Fruit fly (Drosophila melanogaster) whole organism, embryonic: ENCODE results near the gene RpS17.
A peak's percentile ranks its signal among the peaks of the same experiment; 100 is the strongest.

Experiments used
- C15 ChIP-seq: fragments of 200-800 bp; sonication (Bioruptor generic); IDR thresholded peaks from 3 replicates; pipeline ENCODE4 v1.3.6; 2022; ENCODE audit warnings: missing biosample characterization, missing genetic modification characterization
- CG11093 ChIP-seq: fragments of 200-800 bp; sonication (Bioruptor generic); IDR thresholded peaks from 3 replicates; pipeline ENCODE4 v1.3.6; 2022; ENCODE audit warnings: missing biosample characterization, missing genetic modification characterization
- CG12659 ChIP-seq: fragments of 200-800 bp; sonication (Bioruptor generic); optimal IDR thresholded peaks from 3 replicates; lab custom pipeline; 2017; ENCODE audit warnings: mild to moderate bottlenecking, missing biosample characterization, missing genetic modification reagents, missing genetic modification characterization
- CG12769 ChIP-seq: fragments of 200-800 bp; sonication (Bioruptor generic); optimal IDR thresholded peaks from 2 replicates; lab custom pipeline; 2019; ENCODE audit warnings: missing biosample characterization, mild to moderate bottlenecking, missing genetic modification characterization, moderate library complexity
- CG1529 ChIP-seq: fragments of 200-800 bp; sonication (Bioruptor generic); optimal IDR thresholded peaks from 3 replicates; lab custom pipeline; 2018; ENCODE audit warnings: missing biosample characterization, missing genetic modification characterization
- CG17385 ChIP-seq: fragments of 200-800 bp; sonication (Bioruptor generic); optimal IDR thresholded peaks from 3 replicates; lab custom pipeline; 2018; ENCODE audit warnings: missing biosample characterization, mild to moderate bottlenecking, missing genetic modification characterization
- CG17829 ChIP-seq: fragments of 200-800 bp; optimal IDR thresholded peaks from 2 replicates; lab custom pipeline; 2019; ENCODE audit warnings: missing biosample characterization, mild to moderate bottlenecking, missing genetic modification characterization, moderate library complexity
- CG2875 ChIP-seq: fragments of 200-800 bp; sonication (Bioruptor generic); optimal IDR thresholded peaks from 2 replicates; lab custom pipeline; 2017; ENCODE audit warnings: missing biosample characterization, mild to moderate bottlenecking, missing genetic modification characterization, missing genetic modification reagents
- CG30403 ChIP-seq: fragments of 200-800 bp; sonication (Bioruptor generic); optimal IDR thresholded peaks from 3 replicates; lab custom pipeline; 2016; ENCODE audit warnings: missing biosample characterization, missing genetic modification characterization
- CG31388 ChIP-seq: fragments of 200-800 bp; sonication (Bioruptor generic); optimal IDR thresholded peaks from 2 replicates; lab custom pipeline; 2016; ENCODE audit warnings: missing biosample characterization, missing genetic modification characterization
- CG3726 ChIP-seq: fragments of 200-800 bp; sonication (Bioruptor generic); IDR thresholded peaks from 3 replicates; pipeline ENCODE4, ENCODE4 v1.3.6; 2022; ENCODE audit warnings: missing biosample characterization, missing genetic modification characterization
- CG4820 ChIP-seq: fragments of 200-800 bp; sonication (Bioruptor generic); optimal IDR thresholded peaks from 3 replicates; lab custom pipeline; 2016; ENCODE audit warnings: missing biosample characterization, missing genetic modification characterization
- CG7839 ChIP-seq: fragments of 200-800 bp; sonication (Bioruptor generic); optimal IDR thresholded peaks from 3 replicates; lab custom pipeline; 2018; ENCODE audit warnings: missing biosample characterization, mild to moderate bottlenecking, missing genetic modification characterization, moderate library complexity
- CG7928 ChIP-seq: fragments of 200-800 bp; sonication (Bioruptor generic); optimal IDR thresholded peaks from 2 replicates; lab custom pipeline; 2017; ENCODE audit warnings: missing biosample characterization, mild to moderate bottlenecking, missing genetic modification characterization
- CG8388 ChIP-seq: fragments of 200-800 bp; sonication (Bioruptor generic); optimal IDR thresholded peaks from 2 replicates; lab custom pipeline; 2019; ENCODE audit warnings: missing biosample characterization, mild to moderate bottlenecking, missing genetic modification characterization, moderate library complexity
- Camta ChIP-seq: fragments of 200-800 bp; sonication (Bioruptor generic); optimal IDR thresholded peaks from 2 replicates; lab custom pipeline; 2016; ENCODE audit warnings: missing biosample characterization, missing genetic modification characterization
- CoRest ChIP-seq: fragments of 200-800 bp; sonication (Bioruptor generic); optimal IDR thresholded peaks from 3 replicates; lab custom pipeline; 2018; ENCODE audit warnings: missing biosample characterization, mild to moderate bottlenecking, missing genetic modification characterization, moderate library complexity
- D19B ChIP-seq: fragments of 200-800 bp; sonication (Bioruptor generic); optimal IDR thresholded peaks from 2 replicates; lab custom pipeline; 2017; ENCODE audit warnings: missing biosample characterization, mild to moderate bottlenecking, missing genetic modification characterization
- Ets97D ChIP-seq: fragments of 200-800 bp; sonication (Bioruptor generic); optimal IDR thresholded peaks from 3 replicates; lab custom pipeline; 2016; ENCODE audit warnings: missing biosample characterization, missing genetic modification characterization
- HLH3B ChIP-seq: fragments of 200-800 bp; sonication (Bioruptor generic); IDR thresholded peaks from 2 replicates; pipeline ENCODE4 v1.3.6; 2022; ENCODE audit warnings: missing biosample characterization, missing genetic modification characterization
- Hand ChIP-seq: fragments of 200-800 bp; sonication (Bioruptor generic); optimal IDR thresholded peaks from 2 replicates; lab custom pipeline; 2017; ENCODE audit warnings: mild to moderate bottlenecking, missing biosample characterization, missing genetic modification reagents, missing genetic modification characterization
- Hr51 ChIP-seq, 2 experiments: fragments of 200-800 bp; sonication (Bioruptor generic); optimal IDR thresholded peaks; 2 replicates in 1 of 2; 3 replicates in 1 of 2; lab custom pipeline; 2016 to 2018; ENCODE audit warnings: missing biosample characterization in 2 of 2, missing genetic modification characterization in 2 of 2, mild to moderate bottlenecking in 1 of 2, moderate library complexity in 1 of 2
- Mrtf ChIP-seq: fragments of 200-800 bp; sonication (Bioruptor generic); IDR thresholded peaks from 3 replicates; pipeline ENCODE4 v1.3.6; 2022; ENCODE audit warnings: missing biosample characterization, missing genetic modification characterization
- Neu2 ChIP-seq: fragments of 200-800 bp; sonication (Bioruptor generic); optimal IDR thresholded peaks from 3 replicates; lab custom pipeline; 2016; ENCODE audit warnings: missing biosample characterization, missing genetic modification characterization, borderline replicate concordance
- Ptx1 ChIP-seq: fragments of 200-800 bp; sonication (Bioruptor generic); IDR thresholded peaks from 2 replicates; pipeline ENCODE4 v1.3.6; 2022; ENCODE audit warnings: missing biosample characterization, missing genetic modification characterization
- Sin3A ChIP-seq: fragments of >200 bp; optimal IDR thresholded peaks from 2 replicates; lab custom pipeline; 2018
- Sry-β ChIP-seq: fragments of 200-800 bp; sonication (Bioruptor generic); optimal IDR thresholded peaks from 2 replicates; lab custom pipeline; 2018; ENCODE audit warnings: missing biosample characterization, mild to moderate bottlenecking, missing genetic modification characterization, moderate library complexity
- az2 ChIP-seq: fragments of 200-800 bp; sonication (Bioruptor generic); optimal IDR thresholded peaks from 3 replicates; lab custom pipeline; 2016; ENCODE audit warnings: missing biosample characterization, missing genetic modification characterization
- btn ChIP-seq: fragments of 200-800 bp; sonication (Bioruptor generic); optimal IDR thresholded peaks from 2 replicates; lab custom pipeline; 2016; ENCODE audit warnings: missing biosample characterization, missing genetic modification characterization
- da ChIP-seq: fragments of 200-800 bp; sonication (Bioruptor generic); optimal IDR thresholded peaks from 2 replicates; lab custom pipeline; 2016; ENCODE audit warnings: missing biosample characterization, missing genetic modification characterization
- danr ChIP-seq: fragments of 200-800 bp; sonication (Bioruptor generic); IDR thresholded peaks from 2 replicates; pipeline ENCODE4 v1.3.6; 2022; ENCODE audit warnings: missing biosample characterization, missing genetic modification characterization
- dm ChIP-seq: fragments of 200-800 bp; sonication (Bioruptor generic); optimal IDR thresholded peaks from 3 replicates; lab custom pipeline; 2016; ENCODE audit warnings: missing biosample characterization, missing genetic modification characterization
- fd64A ChIP-seq: fragments of 200-800 bp; sonication (Bioruptor generic); optimal IDR thresholded peaks from 3 replicates; lab custom pipeline; 2018; ENCODE audit warnings: missing biosample characterization, mild to moderate bottlenecking, missing genetic modification characterization
- fd96Cb ChIP-seq: fragments of 200-800 bp; sonication (Bioruptor generic); optimal IDR thresholded peaks from 2 replicates; lab custom pipeline; 2018; ENCODE audit warnings: missing biosample characterization, mild to moderate bottlenecking, missing genetic modification characterization, moderate library complexity
- her ChIP-seq: fragments of 200-800 bp; sonication (Bioruptor generic); optimal IDR thresholded peaks from 2 replicates; lab custom pipeline; 2016; ENCODE audit warnings: missing biosample characterization, missing genetic modification characterization
- ind ChIP-seq: fragments of 200-800 bp; sonication (Bioruptor generic); optimal IDR thresholded peaks from 3 replicates; lab custom pipeline; 2016; ENCODE audit warnings: missing biosample characterization, missing genetic modification characterization
- kay ChIP-seq: fragments of 200-800 bp; sonication (Bioruptor generic); optimal IDR thresholded peaks from 2 replicates; lab custom pipeline; 2016; ENCODE audit warnings: missing biosample characterization, missing genetic modification characterization
- klu ChIP-seq: fragments of 200-800 bp; sonication (Bioruptor generic); IDR thresholded peaks from 2 replicates; pipeline ENCODE4 v1.3.6; 2022; ENCODE audit warnings: missing biosample characterization, missing genetic modification characterization
- kni ChIP-seq: fragments of 200-800 bp; sonication (Bioruptor generic); optimal IDR thresholded peaks from 3 replicates; lab custom pipeline; 2017; ENCODE audit warnings: mild to moderate bottlenecking, missing biosample characterization, missing genetic modification reagents, missing genetic modification characterization
- lab ChIP-seq: fragments of 200-800 bp; sonication (Bioruptor generic); optimal IDR thresholded peaks from 3 replicates; lab custom pipeline; 2017; ENCODE audit warnings: missing biosample characterization, missing genetic modification characterization, mild to moderate bottlenecking, moderate library complexity, missing genetic modification reagents
- lbe ChIP-seq: fragments of 200-800 bp; sonication (Bioruptor generic); optimal IDR thresholded peaks from 2 replicates; lab custom pipeline; 2016; ENCODE audit warnings: missing biosample characterization, mild to moderate bottlenecking, missing genetic modification characterization
- mirr ChIP-seq: fragments of 200-800 bp; sonication (Bioruptor generic); optimal IDR thresholded peaks from 3 replicates; lab custom pipeline; 2018; ENCODE audit warnings: missing biosample characterization, mild to moderate bottlenecking, missing genetic modification characterization
- pho ChIP-seq: fragments of 200-800 bp; sonication (Bioruptor generic); optimal IDR thresholded peaks from 2 replicates; lab custom pipeline; 2016; ENCODE audit warnings: missing biosample characterization, missing genetic modification characterization
- schlank ChIP-seq: fragments of 200-800 bp; sonication (Bioruptor generic); optimal IDR thresholded peaks from 2 replicates; lab custom pipeline; 2018; ENCODE audit warnings: missing biosample characterization, mild to moderate bottlenecking, missing genetic modification characterization
- sens ChIP-seq: fragments of 200-800 bp; sonication (Bioruptor generic); peaks from one replicate; lab custom pipeline; 2016; ENCODE audit warnings: missing biosample characterization, missing genetic modification characterization
- slp2 ChIP-seq: fragments of 200-800 bp; sonication (Bioruptor generic); optimal IDR thresholded peaks from 2 replicates; lab custom pipeline; 2016; ENCODE audit warnings: missing biosample characterization, missing genetic modification characterization
- so ChIP-seq: fragments of 200-800 bp; sonication (Bioruptor generic); IDR thresholded peaks from 3 replicates; pipeline ENCODE4 v1.3.6; 2022; ENCODE audit warnings: missing biosample characterization, missing genetic modification characterization
- sr ChIP-seq: fragments of 200-800 bp; sonication (Bioruptor generic); IDR thresholded peaks from 3 replicates; pipeline ENCODE4 v1.3.6; 2022; ENCODE audit warnings: missing biosample characterization, missing genetic modification characterization
- ttk ChIP-seq: fragments of 200-800 bp; sonication (Bioruptor generic); IDR thresholded peaks from 2 replicates; pipeline ENCODE4 v2.1.2; 2022; ENCODE audit warnings: missing biosample characterization, missing genetic modification characterization
- wek ChIP-seq: fragments of 200-800 bp; sonication (Bioruptor generic); optimal IDR thresholded peaks from 3 replicates; lab custom pipeline; 2018; ENCODE audit warnings: missing biosample characterization, mild to moderate bottlenecking, missing genetic modification characterization, moderate library complexity
- zen ChIP-seq: fragments of 200-800 bp; sonication (Bioruptor generic); optimal IDR thresholded peaks from 3 replicates; lab custom pipeline; 2018; ENCODE audit warnings: missing biosample characterization, mild to moderate bottlenecking, missing genetic modification characterization, moderate library complexity

RpS17 gene

dm6 chr3L:9462247-9462769, 32.7 kb upstream of the RpS17 start (continued):
- peak; percentile 45 for TF ChIP-seq Ets97D (GFP tag; lab: Kevin White, UChicago)
- TF ChIP-seq CG7839, result peak; percentile 91
- no peak for TF ChIP-seq C15 (GFP tag; lab: Robert Waterston, UW)
- TF ChIP-seq so (GFP tag; lab: Robert Waterston, UW), result peak; percentile 55; the same call in 1 of the 3 replicates
- peak; percentile 31 for TF ChIP-seq kni (GFP tag; lab: Kevin White, UChicago)
- peak; percentile 91 for TF ChIP-seq lab
- TF ChIP-seq CG1529 (GFP tag; lab: Kevin White, UChicago), result peak; percentile 87
- peak; percentile 98 for TF ChIP-seq sens (GFP tag; lab: Kevin White, UChicago)
- peak; percentile 72 for TF ChIP-seq schlank
- peak; percentile 77 for TF ChIP-seq slp2 (GFP tag; lab: Kevin White, UChicago)
- peak; percentile 29; the same call in 1 of the 2 replicates for TF ChIP-seq ttk (GFP tag; lab: Robert Waterston, UW)
- no peak for TF ChIP-seq Neu2
- peak; percentile 84 for TF ChIP-seq az2
- TF ChIP-seq CoRest (tag; lab: Kevin White, UChicago), result peak; percentile 92
- no peak for TF ChIP-seq dm
- TF ChIP-seq CG2875 (GFP tag; lab: Kevin White, UChicago), result peak; percentile 89
- TF ChIP-seq mirr (GFP tag; lab: Kevin White, UChicago), result peak; percentile 45
- TF ChIP-seq Sin3A, result no peak
- TF ChIP-seq Camta, result peak; percentile 75
- TF ChIP-seq CG30403 (GFP tag; lab: Kevin White, UChicago), result peak; percentile 93
- TF ChIP-seq CG17385 (GFP tag; lab: Kevin White, UChicago), result peak; percentile 86
- TF ChIP-seq da (GFP tag; lab: Kevin White, UChicago), result no peak
- TF ChIP-seq CG8388 (GFP tag; lab: Kevin White, UChicago), result peak; percentile 94
- peak; percentile 39 for TF ChIP-seq btn (GFP tag; lab: Kevin White, UChicago)
- peak; percentile 92 for TF ChIP-seq CG17829 (tag; lab: Kevin White, UChicago)
- no peak for TF ChIP-seq CG31388
- peak; percentile 73 for TF ChIP-seq HLH3B (GFP tag; lab: Robert Waterston, UW)
- peak; percentile 82 for TF ChIP-seq lbe (GFP tag; lab: Kevin White, UChicago)
- TF ChIP-seq fd96Cb (tag; lab: Kevin White, UChicago), result peak; percentile 90
- no peak for TF ChIP-seq klu (GFP tag; lab: Robert Waterston, UW)
- peak; percentile 86 for TF ChIP-seq CG12659 (GFP tag; lab: Kevin White, UChicago)
- peak; percentile 85 for TF ChIP-seq Hand (GFP tag; lab: Kevin White, UChicago)
- no peak for TF ChIP-seq danr (GFP tag; lab: Robert Waterston, UW)
- TF ChIP-seq Mrtf, result peak; percentile 65; the same call in 1 of the 3 replicates
- TF ChIP-seq Ptx1, result peak; percentile 69
- TF ChIP-seq ind (GFP tag; lab: Kevin White, UChicago), result peak; percentile 65
- peak; percentile 54 for TF ChIP-seq Sry-β (GFP tag; lab: Kevin White, UChicago)
- peak; percentile 70 for TF ChIP-seq zen (tag; lab: Kevin White, UChicago)
- TF ChIP-seq her (GFP tag; lab: Kevin White, UChicago), result peak; percentile 74
- peak; percentile 46 to 93 for TF ChIP-seq Hr51 (GFP tag; optimal IDR thresholded peaks at IDR 0.05; lab: Kevin White, UChicago)
- TF ChIP-seq kay (GFP tag; lab: Kevin White, UChicago), result peak; percentile 75
- TF ChIP-seq CG12769, result peak; percentile 52
- TF ChIP-seq CG3726 (GFP tag; lab: Robert Waterston, UW), result no peak
- TF ChIP-seq CG7928 (GFP tag; lab: Kevin White, UChicago), result peak; percentile 25
- TF ChIP-seq CG4820 (GFP tag; lab: Kevin White, UChicago), result peak; percentile 100
- TF ChIP-seq wek (GFP tag; lab: Kevin White, UChicago), result peak; percentile 9
- TF ChIP-seq D19B (GFP tag; lab: Kevin White, UChicago), result peak; percentile 72
- TF ChIP-seq pho, result peak; percentile 81
- TF ChIP-seq CG11093, result 0 out of 3 replicates have a peak, but pooled peaks have one; percentile 26
- TF ChIP-seq fd64A (GFP tag; lab: Kevin White, UChicago), result peak; percentile 62
- TF ChIP-seq sr (GFP tag; lab: Robert Waterston, UW), result no peak; the same call in 2 of the 3 replicates
